Worm (Caenorhabditis elegans) whole organism, young adult: ENCODE measurements around the gene C35B1.4.

Experiments used
- D2030.7 ChIP-seq: fragments of 200-800 bp; sonication (Bioruptor generic); IDR thresholded peaks from 2 replicates; pipeline ENCODE4 v1.3.6; 2022; ENCODE audit warnings: missing genetic modification reagents, missing genetic modification characterization, missing compliant biosample characterization
- Y79H2A.3 ChIP-seq: fragments of 200-800 bp; sonication (Bioruptor generic); conservative IDR thresholded peaks from 2 replicates; pipeline ENCODE4 v1.3.6; 2022; ENCODE audit warnings: missing genetic modification reagents, missing genetic modification characterization, missing compliant biosample characterization
- attf-6 ChIP-seq: fragments of 200-800 bp; sonication (Bioruptor generic); IDR thresholded peaks from 2 replicates; pipeline ENCODE4 v1.3.6; 2022; ENCODE audit warnings: missing genetic modification reagents, missing genetic modification characterization, missing compliant biosample characterization
- bed-1 ChIP-seq: fragments of 200-800 bp; sonication (Bioruptor generic); IDR thresholded peaks from 2 replicates; pipeline ENCODE4 v1.3.6; 2022; ENCODE audit warnings: missing genetic modification reagents, missing genetic modification characterization, missing compliant biosample characterization
- bed-2 ChIP-seq: fragments of 200-800 bp; sonication (Bioruptor generic); IDR thresholded peaks from 2 replicates; pipeline ENCODE4 v1.3.6; 2022; ENCODE audit warnings: missing genetic modification reagents, missing genetic modification characterization, missing compliant biosample characterization
- ceh-79 ChIP-seq: sonication (generic microtip); optimal IDR thresholded peaks from 2 replicates; lab custom pipeline; 2017; ENCODE audit warnings: mild to moderate bottlenecking, missing genetic modification characterization, missing compliant biosample characterization
- chd-7 ChIP-seq: sonication (generic microtip); optimal IDR thresholded peaks from 2 replicates; lab custom pipeline; 2016; ENCODE audit warnings: mild to moderate bottlenecking, missing genetic modification characterization, moderate library complexity, missing compliant biosample characterization
- dpl-1 ChIP-seq: fragments of 150-350 bp; optimal IDR thresholded peaks from 2 replicates; lab custom pipeline; 2014; ENCODE audit warnings: missing biosample characterization, missing genetic modification reagents, missing genetic modification characterization
- him-1 ChIP-seq: sonication (generic microtip); optimal IDR thresholded peaks from 2 replicates; lab custom pipeline; 2016; ENCODE audit warnings: missing genotype, missing genetic modification reagents, missing genetic modification characterization, missing compliant biosample characterization
- hmg-20 ChIP-seq: fragments of 200-800 bp; sonication (Bioruptor generic); IDR thresholded peaks from 2 replicates; pipeline ENCODE4 v1.3.6; 2022; ENCODE audit warnings: missing genetic modification reagents, missing genetic modification characterization, missing compliant biosample characterization
- snpc-4 ChIP-seq, 5 experiments: fragments of 150-350 bp in 1 of 5; sonication (generic microtip) in 4 of 5; optimal IDR thresholded peaks; 2 replicates each; lab custom pipeline; 2014 to 2018; ENCODE audit warnings: missing genetic modification characterization in 5 of 5, missing biosample characterization in 3 of 5, antibody characterized with exemption in 2 of 5, mild to moderate bottlenecking in 2 of 5, missing compliant biosample characterization in 2 of 5, missing genotype in 2 of 5, moderate library complexity in 2 of 5, missing genetic modification reagents in 1 of 5
- unc-130 ChIP-seq: sonication (generic microtip); optimal IDR thresholded peaks from 2 replicates; lab custom pipeline; 2016; ENCODE audit warnings: missing genetic modification reagents, missing genetic modification characterization, missing compliant biosample characterization
- unc-62 ChIP-seq: fragments of 150-350 bp; optimal IDR thresholded peaks from 2 replicates; lab custom pipeline; 2014; ENCODE audit warnings: missing biosample characterization, missing genetic modification reagents, missing genetic modification characterization
- zfh-2 ChIP-seq: fragments of 200-800 bp; sonication (Bioruptor generic); conservative IDR thresholded peaks from 2 replicates; pipeline ENCODE4 v1.3.6; 2022; ENCODE audit warnings: missing genetic modification reagents, missing genetic modification characterization, missing compliant biosample characterization

ce11 chrIV:4052274-4052673, 27.3 kb upstream of the C35B1.4 start:
- TF ChIP-seq unc-130 (GFP tag; lab: Kevin White, UChicago): no peak
- no peak for TF ChIP-seq zfh-2 (GFP tag; lab: Robert Waterston, UW)
- no peak for TF ChIP-seq D2030.7 (GFP tag; lab: Robert Waterston, UW)
- no peak for TF ChIP-seq bed-1 (GFP tag; lab: Robert Waterston, UW)
- TF ChIP-seq bed-2 (GFP tag; lab: Robert Waterston, UW): no peak
- TF ChIP-seq dpl-1 (GFP tag; lab: Kevin White, UChicago): no peak
- TF ChIP-seq Y79H2A.3 (GFP tag; lab: Robert Waterston, UW): no peak
- no peak for TF ChIP-seq ceh-79 (tag; lab: Kevin White, UChicago)
- TF ChIP-seq him-1: no peak
- TF ChIP-seq snpc-4 (GFP tag; optimal IDR thresholded peaks at IDR 0.05; lab: Kevin White, UChicago): no peak
- TF ChIP-seq snpc-4 (tag; optimal IDR thresholded peaks at IDR 0.05; lab: Kevin White, UChicago): no peak
- no peak for TF ChIP-seq chd-7 (tag; lab: Kevin White, UChicago)
- TF ChIP-seq hmg-20: no peak
- no peak for TF ChIP-seq attf-6 (GFP tag; lab: Robert Waterston, UW)
- no peak for TF ChIP-seq unc-62 (GFP tag; lab: Kevin White, UChicago)
